Fruit fly (Drosophila melanogaster): ENCODE results near the gene CG10621.

The CG10621 gene

dm6 chr2L:18930352-18931122 is 23.7 kb downstream of the CG10621 start:
- TF ChIP-seq CTCF (optimal IDR thresholded peaks at IDR 0.05) (peak; percentile 81 to 82), CG8478 (optimal IDR thresholded peaks at IDR 0.05) (no peak)

- no peak for TF ChIP-seq CTCF (optimal IDR thresholded peaks at IDR 0.05)
- no peak for TF ChIP-seq CG8478 (optimal IDR thresholded peaks at IDR 0.05)
Observed at dm6 chr2L:18929595-18929994, 24.6 kb downstream of the CG10621 start.

dm6 chr2L:18927891-18928290 is 26.3 kb downstream of the CG10621 start:
- TF ChIP-seq CTCF (optimal IDR thresholded peaks at IDR 0.05) (no peak), CG8478 (optimal IDR thresholded peaks at IDR 0.05) (no peak)

- no peak for TF ChIP-seq CG8478 (optimal IDR thresholded peaks at IDR 0.05)
- no peak for TF ChIP-seq CTCF (optimal IDR thresholded peaks at IDR 0.05)
Observed at dm6 chr2L:18925956-18926355, 28.3 kb downstream of the CG10621 start.

- TF ChIP-seq CTCF (optimal IDR thresholded peaks at IDR 0.05) (no peak), CG8478 (optimal IDR thresholded peaks at IDR 0.05) (no peak)
Observed at dm6 chr2L:18925387-18925786, 28.8 kb downstream of the CG10621 start.

- TF ChIP-seq CTCF (optimal IDR thresholded peaks at IDR 0.05) (no peak), CG8478 (optimal IDR thresholded peaks at IDR 0.05) (no peak)
Observed at dm6 chr2L:18924642-18925244, 29.5 kb downstream of the CG10621 start.

DNA sequence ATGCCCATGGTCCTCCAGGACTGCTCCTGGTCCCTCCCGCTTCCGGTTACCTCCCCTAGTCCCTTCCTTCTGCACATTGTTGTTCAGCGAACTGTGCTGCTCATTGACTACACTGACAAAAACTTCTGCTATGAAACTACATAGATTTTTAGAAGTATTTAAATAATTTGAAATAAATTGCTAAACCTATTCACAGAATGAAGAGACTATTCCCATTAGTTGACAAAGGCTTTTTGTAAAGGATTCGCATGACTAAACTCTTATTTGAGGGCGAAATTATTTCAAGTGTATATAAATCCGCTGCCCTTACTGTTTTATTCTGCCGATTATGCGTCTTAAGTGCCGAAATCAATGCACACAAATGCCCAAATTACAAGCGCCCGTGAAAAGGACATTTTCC is 33.0 kb downstream of the CG10621 start:
- TF ChIP-seq CTCF (optimal IDR thresholded peaks at IDR 0.05) (no peak), CG8478 (optimal IDR thresholded peaks at IDR 0.05) (no peak)

DNA sequence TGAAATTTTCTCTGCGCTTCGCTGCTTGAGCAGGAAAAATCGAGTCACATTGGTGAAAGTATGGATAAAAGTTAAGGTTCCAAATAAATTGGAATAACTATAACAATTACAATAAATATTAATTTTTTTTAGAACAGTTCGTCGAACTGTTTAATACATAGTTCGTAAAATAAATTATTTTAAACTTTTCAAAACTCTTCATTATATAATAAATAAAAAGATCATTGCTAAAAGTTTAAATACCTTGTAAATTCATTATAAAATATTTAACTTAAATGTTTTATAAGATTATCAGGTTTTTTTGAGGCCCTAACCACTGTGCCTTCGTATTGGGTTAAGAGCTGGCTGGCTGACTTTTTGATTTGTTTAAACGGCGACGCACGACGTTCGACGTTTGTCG is 34.8 kb downstream of the CG10621 start:
- TF ChIP-seq CG8478 (optimal IDR thresholded peaks at IDR 0.05) (no peak), CTCF (optimal IDR thresholded peaks at IDR 0.05) (no peak)

DNA sequence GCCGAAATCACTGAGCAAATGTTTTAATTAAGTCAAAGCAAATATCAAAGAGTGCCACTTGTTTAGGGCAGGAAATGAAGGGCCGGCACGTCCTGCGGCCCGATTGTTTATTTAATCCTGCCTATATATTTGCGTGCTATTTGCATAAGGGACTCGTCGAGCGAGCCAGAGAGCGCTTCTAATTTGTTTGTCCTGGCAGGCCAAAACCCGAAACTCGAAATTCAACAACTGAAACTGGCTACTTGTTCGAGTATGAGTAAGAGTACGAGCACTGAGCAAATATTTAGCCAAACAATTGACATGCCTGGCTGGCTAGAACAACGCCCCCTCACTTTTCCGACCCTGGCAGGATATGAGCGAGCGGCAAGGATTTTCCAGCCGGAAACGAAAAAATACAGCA is 36.6 kb downstream of the CG10621 start:
- TF ChIP-seq CTCF (optimal IDR thresholded peaks at IDR 0.05) (no peak), CG8478 (optimal IDR thresholded peaks at IDR 0.05) (no peak)

dm6 chr2L:18914829-18915228 is 39.4 kb downstream of the CG10621 start:
- no peak for TF ChIP-seq CG8478 (optimal IDR thresholded peaks at IDR 0.05)
- TF ChIP-seq CTCF (optimal IDR thresholded peaks at IDR 0.05), result no peak

DNA sequence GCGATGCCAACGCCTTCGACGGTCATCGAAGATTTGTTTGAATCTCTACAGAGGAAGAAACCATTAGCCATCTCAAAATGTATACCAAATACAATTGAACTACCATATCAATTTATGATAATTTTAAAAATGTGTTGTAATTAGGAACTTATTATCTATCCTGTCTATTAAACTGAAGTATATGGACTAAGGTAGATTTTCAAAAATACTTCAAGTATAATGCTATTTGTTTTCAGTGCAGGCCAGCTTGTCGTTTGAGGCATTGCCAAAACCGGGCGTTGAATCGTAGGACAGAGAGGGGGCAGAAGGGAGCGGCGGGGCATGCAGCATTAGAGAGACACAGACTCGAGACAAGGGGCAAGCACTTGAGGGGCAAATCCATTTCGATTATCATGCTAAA is 46.7 kb downstream of the CG10621 start:
- no peak for TF ChIP-seq CTCF (optimal IDR thresholded peaks at IDR 0.05)
- TF ChIP-seq CG8478 (optimal IDR thresholded peaks at IDR 0.05), result no peak

dm6 chr2L:18906615-18907014 is 47.6 kb downstream of the CG10621 start:
- TF ChIP-seq CTCF (optimal IDR thresholded peaks at IDR 0.05), result no peak
- no peak for TF ChIP-seq CG8478 (optimal IDR thresholded peaks at IDR 0.05)
